Fruit fly (Drosophila melanogaster) whole organism, embryonic: Measurements from ENCODE around the gene CG5013.

Experiments used
- ATbp ChIP-seq: fragments of 200-800 bp; sonication (Bioruptor generic); optimal IDR thresholded peaks from 2 replicates; lab custom pipeline; 2017; ENCODE audit warnings: missing biosample characterization, mild to moderate bottlenecking, missing genetic modification characterization, missing genetic modification reagents
- Bteb2 ChIP-seq: fragments of 200-800 bp; sonication (Bioruptor generic); optimal IDR thresholded peaks from 2 replicates; lab custom pipeline; 2016; ENCODE audit warnings: missing biosample characterization, missing genetic modification characterization
- C15 ChIP-seq: fragments of 200-800 bp; sonication (Bioruptor generic); IDR thresholded peaks from 3 replicates; pipeline ENCODE4 v1.3.6; 2022; ENCODE audit warnings: missing biosample characterization, missing genetic modification characterization
- CG10654 ChIP-seq: fragments of 200-800 bp; sonication (Bioruptor generic); optimal IDR thresholded peaks from 2 replicates; lab custom pipeline; 2016; ENCODE audit warnings: missing biosample characterization, missing genetic modification characterization
- CG12659 ChIP-seq: fragments of 200-800 bp; sonication (Bioruptor generic); optimal IDR thresholded peaks from 3 replicates; lab custom pipeline; 2017; ENCODE audit warnings: mild to moderate bottlenecking, missing biosample characterization, missing genetic modification reagents, missing genetic modification characterization
- CG14710 ChIP-seq: fragments of 200-800 bp; sonication (Bioruptor generic); optimal IDR thresholded peaks from 3 replicates; lab custom pipeline; 2019; ENCODE audit warnings: missing biosample characterization, mild to moderate bottlenecking, missing genetic modification characterization, moderate library complexity
- CG2129 ChIP-seq: fragments of 200-800 bp; sonication (Bioruptor generic); IDR thresholded peaks from 2 replicates; pipeline ENCODE4 v1.3.6; 2022; ENCODE audit warnings: missing biosample characterization, missing genetic modification characterization; ENCODE audit not compliant: partially characterized antibody
- CG34376 ChIP-seq: fragments of 200-800 bp; sonication (Bioruptor generic); optimal IDR thresholded peaks from 2 replicates; lab custom pipeline; 2018; ENCODE audit warnings: missing biosample characterization, mild to moderate bottlenecking, missing genetic modification characterization
- CG3838 ChIP-seq: fragments of 200-800 bp; sonication (Bioruptor generic); optimal IDR thresholded peaks from 3 replicates; lab custom pipeline; 2016; ENCODE audit warnings: missing biosample characterization, missing genetic modification characterization
- CG4360 ChIP-seq: fragments of 200-800 bp; sonication (Bioruptor generic); IDR thresholded peaks from 2 replicates; pipeline ENCODE4 v1.3.6; 2022; ENCODE audit warnings: missing biosample characterization, missing genetic modification characterization
- CG6765 ChIP-seq: fragments of 200-800 bp; sonication (Bioruptor generic); optimal IDR thresholded peaks from 3 replicates; lab custom pipeline; 2017; ENCODE audit warnings: missing biosample characterization, mild to moderate bottlenecking, missing genetic modification characterization
- CG6791 ChIP-seq: fragments of 200-800 bp; sonication (Bioruptor generic); IDR thresholded peaks from 3 replicates; pipeline ENCODE4 v1.3.6; 2022; ENCODE audit warnings: missing biosample characterization, missing genetic modification characterization; ENCODE audit not compliant: partially characterized antibody
- CG6813 ChIP-seq: fragments of 200-800 bp; sonication (Bioruptor generic); optimal IDR thresholded peaks from 2 replicates; lab custom pipeline; 2017; ENCODE audit warnings: missing biosample characterization, missing genetic modification characterization, mild to moderate bottlenecking, moderate library complexity, missing genetic modification reagents
- CG7786 ChIP-seq: fragments of 200-800 bp; sonication (Bioruptor generic); optimal IDR thresholded peaks from 2 replicates; lab custom pipeline; 2016; ENCODE audit warnings: missing biosample characterization, missing genetic modification characterization
- CG8089 ChIP-seq: fragments of 200-800 bp; sonication (Bioruptor generic); optimal IDR thresholded peaks from 3 replicates; lab custom pipeline; 2016; ENCODE audit warnings: missing biosample characterization, missing genetic modification characterization
- CG9876 ChIP-seq: fragments of 200-800 bp; sonication (Bioruptor generic); optimal IDR thresholded peaks from 2 replicates; lab custom pipeline; 2016; ENCODE audit warnings: missing biosample characterization, missing genetic modification characterization
- Camta ChIP-seq: fragments of 200-800 bp; sonication (Bioruptor generic); optimal IDR thresholded peaks from 2 replicates; lab custom pipeline; 2016; ENCODE audit warnings: missing biosample characterization, missing genetic modification characterization
- Dll ChIP-seq: fragments of 200-800 bp; sonication (Bioruptor generic); IDR thresholded peaks from 4 replicates; pipeline ENCODE4 v1.3.6; 2022; ENCODE audit warnings: missing biosample characterization, missing genetic modification characterization; ENCODE audit not compliant: partially characterized antibody
- Doc3 ChIP-seq: fragments of 200-800 bp; sonication (Bioruptor generic); IDR thresholded peaks from 3 replicates; pipeline ENCODE4 v1.3.6; 2022; ENCODE audit warnings: missing biosample characterization, missing genetic modification characterization; ENCODE audit not compliant: partially characterized antibody
- Ets97D ChIP-seq: fragments of 200-800 bp; sonication (Bioruptor generic); optimal IDR thresholded peaks from 3 replicates; lab custom pipeline; 2016; ENCODE audit warnings: missing biosample characterization, missing genetic modification characterization
- HHEX ChIP-seq: fragments of 200-800 bp; sonication (Bioruptor generic); optimal IDR thresholded peaks from 3 replicates; lab custom pipeline; 2017; ENCODE audit warnings: missing biosample characterization, mild to moderate bottlenecking, missing genetic modification characterization, missing genetic modification reagents
- Hmx ChIP-seq: fragments of 200-800 bp; sonication (Bioruptor generic); optimal IDR thresholded peaks from 2 replicates; lab custom pipeline; 2016; ENCODE audit warnings: missing biosample characterization, missing genetic modification characterization
- PHDP ChIP-seq: fragments of 200-800 bp; sonication (Bioruptor generic); optimal IDR thresholded peaks from 3 replicates; lab custom pipeline; 2018; ENCODE audit warnings: missing biosample characterization, mild to moderate bottlenecking, missing genetic modification characterization, moderate library complexity
- Ravus ChIP-seq: fragments of 200-800 bp; sonication (Bioruptor generic); IDR thresholded peaks from 2 replicates; pipeline ENCODE4 v1.3.6; 2022; ENCODE audit warnings: missing biosample characterization, missing genetic modification characterization
- Rx ChIP-seq: fragments of 200-800 bp; sonication (Bioruptor generic); IDR thresholded peaks from 2 replicates; pipeline ENCODE4 v1.3.6; 2022; ENCODE audit warnings: missing biosample characterization, missing genetic modification characterization
- Stat92E ChIP-seq, 3 experiments: fragments of >200 bp in 2 of 3; fragments of 200-800 bp in 1 of 3; sonication (Bioruptor generic) in 1 of 3; optimal IDR thresholded peaks; 2 replicates each; lab custom pipeline; 2017 to 2019; ENCODE audit warnings: missing biosample characterization in 3 of 3, missing genetic modification characterization in 3 of 3, mild to moderate bottlenecking in 1 of 3, moderate library complexity in 1 of 3
- Taf1 ChIP-seq: fragments of 200-800 bp; sonication (Bioruptor generic); IDR thresholded peaks from 2 replicates; pipeline ENCODE4 v1.3.6; 2022; ENCODE audit warnings: missing biosample characterization, missing genetic modification characterization
- Tbp ChIP-seq: fragments of >200 bp; optimal IDR thresholded peaks from 2 replicates; lab custom pipeline; 2018; ENCODE audit warnings: missing biosample characterization, missing genetic modification characterization
- Xrp1 ChIP-seq: fragments of 200-800 bp; sonication (Bioruptor generic); IDR thresholded peaks from 2 replicates; pipeline ENCODE4 v1.3.6; 2022; ENCODE audit warnings: missing biosample characterization, missing genetic modification characterization
- ara ChIP-seq: fragments of 200-800 bp; sonication (Bioruptor generic); IDR thresholded peaks from 2 replicates; pipeline ENCODE4 v1.3.6; 2022; ENCODE audit warnings: missing biosample characterization, missing genetic modification characterization
- bab2 ChIP-seq: fragments of 200-800 bp; sonication (Bioruptor generic); optimal IDR thresholded peaks from 2 replicates; lab custom pipeline; 2016; ENCODE audit warnings: missing biosample characterization, missing genetic modification characterization
- bigmax ChIP-seq: fragments of 200-800 bp; sonication (Bioruptor generic); optimal IDR thresholded peaks from 2 replicates; lab custom pipeline; 2018; ENCODE audit warnings: missing biosample characterization, mild to moderate bottlenecking, missing genetic modification characterization
- ems ChIP-seq: fragments of 200-800 bp; sonication (Bioruptor generic); optimal IDR thresholded peaks from 3 replicates; lab custom pipeline; 2016; ENCODE audit warnings: missing biosample characterization, missing genetic modification characterization
- en ChIP-seq: fragments of 200-800 bp; sonication (Bioruptor generic); optimal IDR thresholded peaks from 2 replicates; lab custom pipeline; 2016; ENCODE audit warnings: missing biosample characterization, missing genetic modification characterization
- esg ChIP-seq: fragments of 200-800 bp; sonication (Bioruptor generic); conservative IDR thresholded peaks from 2 replicates; pipeline ENCODE4 v1.3.6; 2022; ENCODE audit warnings: missing biosample characterization, missing genetic modification characterization
- gcm ChIP-seq: fragments of 200-800 bp; sonication (Bioruptor generic); optimal IDR thresholded peaks from 2 replicates; lab custom pipeline; 2019; ENCODE audit warnings: missing biosample characterization, mild to moderate bottlenecking, missing genetic modification characterization, moderate library complexity
- grn ChIP-seq: fragments of 200-800 bp; sonication (Bioruptor generic); optimal IDR thresholded peaks from 3 replicates; lab custom pipeline; 2017; ENCODE audit warnings: missing biosample characterization, missing genetic modification characterization
- gsb ChIP-seq: fragments of 200-800 bp; sonication (Bioruptor generic); IDR thresholded peaks from 2 replicates; pipeline ENCODE4 v1.3.6; 2022; ENCODE audit warnings: missing biosample characterization, missing genetic modification characterization
- gsb-n ChIP-seq: fragments of 200-800 bp; sonication (Bioruptor generic); optimal IDR thresholded peaks from 3 replicates; lab custom pipeline; 2018; ENCODE audit warnings: missing biosample characterization, mild to moderate bottlenecking, missing genetic modification characterization
- hkb ChIP-seq, 2 experiments: fragments of 200-800 bp in 1 of 2; fragments of >200 bp in 1 of 2; sonication (Bioruptor generic) in 1 of 2; IDR thresholded peaks in 1 of 2; optimal IDR thresholded peaks in 1 of 2; 2 replicates each; pipeline versions ENCODE4 v1.3.6 to Lab custom; 2017 to 2022; ENCODE audit warnings: missing biosample characterization in 1 of 2, missing genetic modification characterization in 1 of 2
- inv ChIP-seq: fragments of 200-800 bp; sonication (Bioruptor generic); IDR thresholded peaks from 2 replicates; pipeline ENCODE4 v1.3.6; 2022; ENCODE audit warnings: missing biosample characterization, missing genetic modification characterization; ENCODE audit not compliant: partially characterized antibody
- luna ChIP-seq: fragments of 200-800 bp; sonication (Bioruptor generic); optimal IDR thresholded peaks from 2 replicates; lab custom pipeline; 2016; ENCODE audit warnings: missing biosample characterization, missing genetic modification characterization
- repo ChIP-seq: fragments of 200-800 bp; sonication (Bioruptor generic); optimal IDR thresholded peaks from 2 replicates; lab custom pipeline; 2016; ENCODE audit warnings: missing biosample characterization, missing genetic modification characterization
- ro ChIP-seq: fragments of 200-800 bp; sonication (Bioruptor generic); IDR thresholded peaks from 2 replicates; pipeline ENCODE4 v1.3.6; 2022; ENCODE audit warnings: missing biosample characterization, missing genetic modification characterization
- sens-2 ChIP-seq: fragments of 200-800 bp; sonication (Bioruptor generic); IDR thresholded peaks from 2 replicates; pipeline ENCODE4 v1.3.6; 2022; ENCODE audit warnings: missing biosample characterization, missing genetic modification characterization
- sob ChIP-seq: fragments of 200-800 bp; sonication (Bioruptor generic); IDR thresholded peaks from 2 replicates; pipeline ENCODE4 v1.3.6; 2022; ENCODE audit warnings: missing biosample characterization, missing genetic modification characterization
- stc ChIP-seq: fragments of 200-800 bp; sonication (Bioruptor generic); IDR thresholded peaks from 2 replicates; pipeline ENCODE4 v1.3.6; 2022; ENCODE audit warnings: missing biosample characterization, missing genetic modification characterization
- ttk ChIP-seq: fragments of 200-800 bp; sonication (Bioruptor generic); IDR thresholded peaks from 2 replicates; pipeline ENCODE4 v2.1.2; 2022; ENCODE audit warnings: missing biosample characterization, missing genetic modification characterization
- unc-4 ChIP-seq: fragments of 200-800 bp; sonication (Bioruptor generic); IDR thresholded peaks from 2 replicates; pipeline ENCODE4 v1.3.6; 2022; ENCODE audit warnings: missing biosample characterization, missing genetic modification characterization; ENCODE audit not compliant: partially characterized antibody

Gene CG5013

dm6 chr3R:16004691-16005474, 44.6 kb upstream of the CG5013 start (continued):
- TF ChIP-seq Bteb2 (GFP tag; lab: Kevin White, UChicago), result no peak
- no peak for TF ChIP-seq luna
- TF ChIP-seq sob (GFP tag; lab: Robert Waterston, UW), result peak; percentile 22; the same call in 1 of the 2 replicates
- TF ChIP-seq ATbp, result peak; percentile 1
- no peak for TF ChIP-seq unc-4 (GFP tag; lab: Robert Waterston, UW)
- TF ChIP-seq gcm (GFP tag; lab: Kevin White, UChicago), result no peak
- peak; percentile 65 for TF ChIP-seq CG6813
- no peak for TF ChIP-seq CG6765 (GFP tag; lab: Kevin White, UChicago)
- no peak for TF ChIP-seq CG12659 (GFP tag; lab: Kevin White, UChicago)
- no peak for TF ChIP-seq bigmax (GFP tag; lab: Kevin White, UChicago)
- TF ChIP-seq Ravus (GFP tag; lab: Robert Waterston, UW), result no peak
- no peak for TF ChIP-seq CG7786 (GFP tag; lab: Kevin White, UChicago)
- no peak for TF ChIP-seq hkb (optimal IDR thresholded peaks at IDR 0.05; lab: Kevin White, UChicago)
- no peak for TF ChIP-seq hkb (GFP tag; IDR thresholded peaks at IDR 0.05; lab: Robert Waterston, UW)
- no peak for TF ChIP-seq ro (GFP tag; lab: Robert Waterston, UW)
- no peak for TF ChIP-seq CG2129 (GFP tag; lab: Robert Waterston, UW)
- TF ChIP-seq ems (GFP tag; lab: Kevin White, UChicago), result no peak
- no peak for TF ChIP-seq PHDP (tag; lab: Kevin White, UChicago)
- no peak for TF ChIP-seq esg (GFP tag; lab: Robert Waterston, UW)
- TF ChIP-seq ara (GFP tag; lab: Robert Waterston, UW), result no peak
- TF ChIP-seq CG10654 (GFP tag; lab: Kevin White, UChicago), result no peak
- TF ChIP-seq ttk (GFP tag; lab: Robert Waterston, UW), result peak; percentile 53; the same call in 1 of the 2 replicates
- TF ChIP-seq CG6791 (GFP tag; lab: Robert Waterston, UW), result no peak
- no peak for TF ChIP-seq Rx (GFP tag; lab: Robert Waterston, UW)
- TF ChIP-seq CG4360, result peak; percentile 51; the same call in 1 of the 2 replicates
- no peak for TF ChIP-seq CG14710 (tag; lab: Kevin White, UChicago)
- TF ChIP-seq sens-2 (GFP tag; lab: Robert Waterston, UW), result no peak
- no peak for TF ChIP-seq Taf1 (GFP tag; lab: Robert Waterston, UW)
- no peak for TF ChIP-seq Doc3 (GFP tag; lab: Robert Waterston, UW)
- peak; percentile 48 for TF ChIP-seq grn (GFP tag; lab: Kevin White, UChicago)
- TF ChIP-seq stc (GFP tag; lab: Robert Waterston, UW), result no peak
- no peak for TF ChIP-seq CG8089 (GFP tag; lab: Kevin White, UChicago)
- no peak for TF ChIP-seq Camta (GFP tag; lab: Kevin White, UChicago)
- peak; percentile 36 for TF ChIP-seq HHEX
- no peak for TF ChIP-seq Hmx (GFP tag; lab: Kevin White, UChicago)
- TF ChIP-seq en (GFP tag; lab: Kevin White, UChicago), result no peak
- no peak for TF ChIP-seq gsb-n (tag; lab: Kevin White, UChicago)
- no peak for TF ChIP-seq Dll (GFP tag; lab: Robert Waterston, UW)
- no peak for TF ChIP-seq C15 (GFP tag; lab: Robert Waterston, UW)
- no peak for TF ChIP-seq Tbp
- TF ChIP-seq bab2 (GFP tag; lab: Kevin White, UChicago), result no peak
- TF ChIP-seq CG3838 (GFP tag; lab: Kevin White, UChicago), result peak; percentile 41
- no peak for TF ChIP-seq repo (GFP tag; lab: Kevin White, UChicago)
- TF ChIP-seq Xrp1 (GFP tag; lab: Robert Waterston, UW), result no peak
- TF ChIP-seq CG34376 (GFP tag; lab: Kevin White, UChicago), result peak; percentile 81
- no peak for TF ChIP-seq inv
- TF ChIP-seq CG9876 (GFP tag; lab: Kevin White, UChicago), result no peak
- no peak for TF ChIP-seq Ets97D
- no peak for TF ChIP-seq gsb (GFP tag; lab: Robert Waterston, UW)
- no peak for TF ChIP-seq Stat92E (GFP tag; optimal IDR thresholded peaks at IDR 0.05; lab: Kevin White, UChicago)
